Worm (Caenorhabditis elegans) whole organism, young adult: Measurements from ENCODE around the gene nlp-64.
"Not testable (repeated sequence)": the region's sequence is repeated elsewhere in the genome, so short reads cannot be mapped to it uniquely, and the experiment has no call there.

Source experiments
- B0019.2 ChIP-seq: fragments of 200-800 bp; sonication (Bioruptor generic); conservative IDR thresholded peaks from 2 replicates; pipeline ENCODE4 v1.3.6; 2022; ENCODE audit warnings: missing genetic modification reagents, missing genetic modification characterization, missing compliant biosample characterization
- B0261.1 ChIP-seq: sonication (generic microtip); optimal IDR thresholded peaks from 2 replicates; lab custom pipeline; 2016; ENCODE audit warnings: mild to moderate bottlenecking, missing genetic modification characterization, moderate library complexity, missing compliant biosample characterization
- D2030.7 ChIP-seq: fragments of 200-800 bp; sonication (Bioruptor generic); IDR thresholded peaks from 2 replicates; pipeline ENCODE4 v1.3.6; 2022; ENCODE audit warnings: missing genetic modification reagents, missing genetic modification characterization, missing compliant biosample characterization
- F10E7.11 ChIP-seq: sonication (generic microtip); optimal IDR thresholded peaks from 2 replicates; lab custom pipeline; 2017; ENCODE audit warnings: mild to moderate bottlenecking, missing genetic modification characterization, moderate library complexity, missing compliant biosample characterization
- F23B12.7 ChIP-seq: sonication (generic microtip); optimal IDR thresholded peaks from 2 replicates; lab custom pipeline; 2017; ENCODE audit warnings: missing genetic modification characterization, mild to moderate bottlenecking, missing compliant biosample characterization, antibody characterized with exemption, moderate library complexity; ENCODE audit not compliant: insufficient read depth
- F55B11.4 ChIP-seq: sonication (generic microtip); optimal IDR thresholded peaks from 2 replicates; lab custom pipeline; 2016; ENCODE audit warnings: missing compliant biosample characterization, missing genetic modification characterization, borderline replicate concordance; ENCODE audit not compliant: insufficient read depth
- Y56A3A.18 ChIP-seq: fragments of 200-800 bp; sonication (Bioruptor generic); IDR thresholded peaks from 2 replicates; pipeline ENCODE4 v1.3.6; 2022; ENCODE audit warnings: missing genetic modification reagents, missing genetic modification characterization, missing compliant biosample characterization
- ZK185.1 ChIP-seq: sonication (generic microtip); optimal IDR thresholded peaks from 2 replicates; lab custom pipeline; 2016; ENCODE audit warnings: mild to moderate bottlenecking, missing genetic modification characterization, missing compliant biosample characterization; ENCODE audit not compliant: poor library complexity, severe bottlenecking
- aptf-3 ChIP-seq: fragments of 200-800 bp; sonication (Bioruptor generic); IDR thresholded peaks from 2 replicates; pipeline ENCODE4 v1.3.6; 2022; ENCODE audit warnings: missing genetic modification characterization, missing compliant biosample characterization
- cebp-1 ChIP-seq, 2 experiments: fragments of 200-800 bp in 1 of 2; sonication (Bioruptor generic) in 1 of 2; sonication (generic microtip) in 1 of 2; IDR thresholded peaks in 1 of 2; optimal IDR thresholded peaks in 1 of 2; 2 replicates each; pipeline versions ENCODE4 v1.3.6 to Lab custom; 2017 to 2022; ENCODE audit warnings: missing compliant biosample characterization in 2 of 2, missing genetic modification characterization in 2 of 2, mild to moderate bottlenecking in 1 of 2, missing genetic modification reagents in 1 of 2, moderate library complexity in 1 of 2
- ceh-100 ChIP-seq: fragments of 200-800 bp; sonication (Bioruptor generic); IDR thresholded peaks from 2 replicates; pipeline ENCODE4 v1.3.6; 2022; ENCODE audit warnings: missing genetic modification reagents, missing genetic modification characterization, missing compliant biosample characterization
- ceh-27 ChIP-seq: fragments of 200-800 bp; sonication (Bioruptor generic); optimal IDR thresholded peaks from 2 replicates; lab custom pipeline; 2018; ENCODE audit warnings: mild to moderate bottlenecking, missing genetic modification characterization, moderate library complexity, missing compliant biosample characterization
- ceh-40 ChIP-seq: fragments of 200-800 bp; sonication (Bioruptor generic); IDR thresholded peaks from 2 replicates; pipeline ENCODE4 v1.3.6; 2022; ENCODE audit warnings: missing genetic modification characterization, missing compliant biosample characterization
- ceh-91 ChIP-seq: fragments of 200-800 bp; sonication (Bioruptor generic); IDR thresholded peaks from 2 replicates; pipeline ENCODE4 v1.3.6; 2022; ENCODE audit warnings: missing genetic modification reagents, missing genetic modification characterization, missing compliant biosample characterization
- dox-1 ChIP-seq: fragments of 200-800 bp; sonication (Bioruptor generic); IDR thresholded peaks from 2 replicates; pipeline ENCODE4 v1.3.6; 2022; ENCODE audit warnings: missing genetic modification reagents, missing genetic modification characterization, missing compliant biosample characterization
- egl-44 ChIP-seq: fragments of 200-800 bp; sonication (Bioruptor generic); IDR thresholded peaks from 2 replicates; pipeline ENCODE4 v1.3.6; 2022; ENCODE audit warnings: missing genetic modification reagents, missing genetic modification characterization, missing compliant biosample characterization
- ekl-4 ChIP-seq: fragments of 200-800 bp; sonication (Bioruptor generic); IDR thresholded peaks from 2 replicates; pipeline ENCODE4 v1.3.6; 2022; ENCODE audit warnings: missing genetic modification reagents, missing genetic modification characterization, missing compliant biosample characterization
- gei-17 ChIP-seq: fragments of 200-800 bp; sonication (Bioruptor generic); optimal IDR thresholded peaks from 2 replicates; lab custom pipeline; 2018; ENCODE audit warnings: mild to moderate bottlenecking, missing genetic modification characterization, missing compliant biosample characterization
- hmg-1.2 ChIP-seq: fragments of 200-800 bp; sonication (Bioruptor generic); IDR thresholded peaks from 2 replicates; pipeline ENCODE4 v1.3.6; 2022; ENCODE audit warnings: missing genetic modification reagents, missing genetic modification characterization, missing compliant biosample characterization
- lin-26 ChIP-seq: fragments of 200-800 bp; sonication (Bioruptor generic); IDR thresholded peaks from 2 replicates; pipeline ENCODE4 v1.3.6; 2022; ENCODE audit warnings: missing genetic modification reagents, missing genetic modification characterization, missing compliant biosample characterization
- lin-40 ChIP-seq: sonication (generic microtip); optimal IDR thresholded peaks from 2 replicates; lab custom pipeline; 2016; ENCODE audit warnings: missing genetic modification characterization, mild to moderate bottlenecking, missing compliant biosample characterization, missing genotype, missing genetic modification reagents
- madf-3 ChIP-seq: fragments of 200-800 bp; sonication (Bioruptor generic); IDR thresholded peaks from 2 replicates; pipeline ENCODE4 v1.3.6; 2022; ENCODE audit warnings: missing genetic modification reagents, missing genetic modification characterization, missing compliant biosample characterization
- madf-6 ChIP-seq: fragments of 200-800 bp; sonication (Bioruptor generic); IDR thresholded peaks from 2 replicates; pipeline ENCODE4 v1.3.6; 2022; ENCODE audit warnings: missing genetic modification reagents, missing genetic modification characterization, missing compliant biosample characterization
- mcd-1 ChIP-seq: fragments of 200-800 bp; sonication (Bioruptor generic); IDR thresholded peaks from 2 replicates; pipeline ENCODE4 v1.3.6; 2022; ENCODE audit warnings: missing genetic modification reagents, missing genetic modification characterization, missing compliant biosample characterization
- nfya-2 ChIP-seq: fragments of 200-800 bp; sonication (Bioruptor generic); IDR thresholded peaks from 2 replicates; pipeline ENCODE4 v1.3.6; 2022; ENCODE audit warnings: missing genetic modification reagents, missing genetic modification characterization, missing compliant biosample characterization
- nfyb-1 ChIP-seq: fragments of 200-800 bp; sonication (Bioruptor generic); IDR thresholded peaks from 2 replicates; pipeline ENCODE4 v1.3.6; 2022; ENCODE audit warnings: missing genetic modification reagents, missing genetic modification characterization, missing compliant biosample characterization
- nhr-120 ChIP-seq: fragments of 200-800 bp; sonication (Bioruptor generic); IDR thresholded peaks from 2 replicates; pipeline ENCODE4 v1.3.6; 2022; ENCODE audit warnings: missing genetic modification characterization, missing compliant biosample characterization
- rcor-1 ChIP-seq: fragments of 200-800 bp; sonication (Bioruptor generic); IDR thresholded peaks from 2 replicates; pipeline ENCODE4 v1.3.6; 2022; ENCODE audit warnings: missing genetic modification reagents, missing genetic modification characterization, missing compliant biosample characterization
- rec-8 ChIP-seq, 2 experiments: sonication (generic microtip); optimal IDR thresholded peaks; 2 replicates each; lab custom pipeline; 2016; ENCODE audit warnings: mild to moderate bottlenecking in 2 of 2, missing genetic modification characterization in 2 of 2, missing genetic modification reagents in 2 of 2, missing genotype in 2 of 2, missing biosample characterization in 1 of 2, missing compliant biosample characterization in 1 of 2, moderate library complexity in 1 of 2
- rpc-1 ChIP-seq, 2 experiments: fragments of 150-350 bp in 1 of 2; sonication (generic microtip) in 1 of 2; optimal IDR thresholded peaks; 2 replicates each; lab custom pipeline; 2014 to 2018; ENCODE audit warnings: missing biosample characterization in 1 of 2, missing genetic modification characterization in 1 of 2, missing genetic modification reagents in 1 of 2, missing genotype in 1 of 2
- sea-2 ChIP-seq: fragments of 200-800 bp; sonication (Bioruptor generic); IDR thresholded peaks from 2 replicates; pipeline ENCODE4 v1.3.6; 2022; ENCODE audit warnings: missing genetic modification characterization, missing compliant biosample characterization
- tbp1 ChIP-seq: fragments of 200-800 bp; sonication (Bioruptor generic); optimal IDR thresholded peaks from 2 replicates; lab custom pipeline; 2018; ENCODE audit warnings: mild to moderate bottlenecking, missing genetic modification characterization, missing compliant biosample characterization
- zfh-2 ChIP-seq: fragments of 200-800 bp; sonication (Bioruptor generic); conservative IDR thresholded peaks from 2 replicates; pipeline ENCODE4 v1.3.6; 2022; ENCODE audit warnings: missing genetic modification reagents, missing genetic modification characterization, missing compliant biosample characterization
- ztf-18 ChIP-seq: sonication (generic microtip); optimal IDR thresholded peaks from 2 replicates; lab custom pipeline; 2016; ENCODE audit warnings: missing genotype, mild to moderate bottlenecking, missing genetic modification characterization, missing compliant biosample characterization
- ztf-25 ChIP-seq: fragments of 200-800 bp; sonication (Bioruptor generic); IDR thresholded peaks from 2 replicates; pipeline ENCODE4 v1.3.6; 2022; ENCODE audit warnings: missing genetic modification reagents, missing genetic modification characterization, missing compliant biosample characterization
- ztf-6 ChIP-seq: fragments of 200-800 bp; sonication (Bioruptor generic); IDR thresholded peaks from 2 replicates; pipeline ENCODE4 v1.3.6; 2022; ENCODE audit warnings: missing genetic modification reagents, missing genetic modification characterization, missing compliant biosample characterization

nlp-64 gene

ce11 chrX:353134-353669, 42.1 kb upstream of the nlp-64 start, which contains the start of gene sor-3 (continued):
- TF ChIP-seq sea-2 (GFP tag; lab: Robert Waterston, UW) = no peak
- no peak for TF ChIP-seq nfya-2 (GFP tag; lab: Robert Waterston, UW)
- TF ChIP-seq B0261.1 = peak; percentile 96
- 0 out of 2 replicates have a peak, but pooled peaks have one; percentile 38 for TF ChIP-seq ceh-40 (GFP tag; lab: Robert Waterston, UW)
- TF ChIP-seq F10E7.11 (tag; lab: Kevin White, UChicago) = no peak
- TF ChIP-seq ceh-91 (GFP tag; lab: Robert Waterston, UW) = no peak
- peak; percentile 94 for TF ChIP-seq F23B12.7 (tag; lab: Kevin White, UChicago)
- TF ChIP-seq dox-1 (GFP tag; lab: Robert Waterston, UW) = peak; percentile 78
- no peak for TF ChIP-seq aptf-3
- TF ChIP-seq ZK185.1 (tag; lab: Kevin White, UChicago) = peak; percentile 73
- TF ChIP-seq mcd-1 (GFP tag; lab: Robert Waterston, UW) = no peak; the same call in 1 of the 2 replicates
- TF ChIP-seq F55B11.4 (tag; lab: Kevin White, UChicago) = no peak

DNA sequence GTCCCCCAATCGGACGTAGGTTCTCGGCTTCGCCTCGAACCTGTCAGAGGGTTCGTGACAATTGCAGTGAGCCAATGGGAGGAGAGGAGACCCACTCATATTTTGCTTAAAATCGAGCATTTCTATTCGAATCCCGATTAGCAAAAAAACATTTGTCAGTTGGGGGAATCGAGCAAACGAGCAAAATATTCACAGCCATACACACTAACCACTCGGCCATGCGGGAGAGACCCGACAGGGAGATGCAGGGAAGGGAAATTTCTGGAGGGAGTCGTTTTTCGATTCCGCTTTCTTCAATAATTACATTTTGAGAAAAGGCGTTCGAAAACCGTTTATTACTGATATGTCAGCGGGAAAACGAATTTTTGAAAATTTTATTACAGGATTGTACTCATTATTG, 40.3 kb upstream of the nlp-64 start:
- TF ChIP-seq aptf-3 (0 out of 2 replicates have a peak, but pooled peaks have one; percentile 9), nfyb-1 (GFP tag; lab: Robert Waterston, UW) (peak; percentile 79), nhr-120 (peak; percentile 83; the same call in 1 of the 2 replicates), madf-3 (GFP tag; lab: Robert Waterston, UW) (0 out of 2 replicates have a peak, but pooled peaks have one; percentile 39), egl-44 (GFP tag; lab: Robert Waterston, UW) (peak; percentile 54; the same call in 1 of the 2 replicates), D2030.7 (peak; percentile 33; the same call in 1 of the 2 replicates), ekl-4 (0 out of 2 replicates have a peak, but pooled peaks have one; percentile 29), zfh-2 (GFP tag; lab: Robert Waterston, UW) (0 out of 2 replicates have a peak, but pooled peaks have one; percentile 12), Y56A3A.18 (GFP tag; lab: Robert Waterston, UW) (0 out of 2 replicates have a peak, but pooled peaks have one; percentile 39), ceh-40 (GFP tag; lab: Robert Waterston, UW) (peak; percentile 59; the same call in 1 of the 2 replicates), tbp1 (peak; percentile 82), ceh-100 (GFP tag; lab: Robert Waterston, UW) (peak; percentile 38; the same call in 1 of the 2 replicates), lin-26 (GFP tag; lab: Robert Waterston, UW) (peak; percentile 90), B0261.1 (peak; percentile 55), hmg-1.2 (GFP tag; lab: Robert Waterston, UW) (peak; percentile 73), rpc-1 (tag; optimal IDR thresholded peaks at IDR 0.05; lab: Kevin White, UChicago) (peak; percentile 32), rcor-1 (GFP tag; lab: Robert Waterston, UW) (peak; percentile 28; the same call in 1 of the 2 replicates), madf-6 (peak; percentile 55; the same call in 1 of the 2 replicates), dox-1 (GFP tag; lab: Robert Waterston, UW) (peak; percentile 68), ztf-25 (GFP tag; lab: Robert Waterston, UW) (peak; percentile 84), mcd-1 (GFP tag; lab: Robert Waterston, UW) (peak; percentile 49)
- not testable (repeated sequence) for TF ChIP-seq rpc-1 (optimal IDR thresholded peaks at IDR 0.05; lab: Kevin White, UChicago)

DNA sequence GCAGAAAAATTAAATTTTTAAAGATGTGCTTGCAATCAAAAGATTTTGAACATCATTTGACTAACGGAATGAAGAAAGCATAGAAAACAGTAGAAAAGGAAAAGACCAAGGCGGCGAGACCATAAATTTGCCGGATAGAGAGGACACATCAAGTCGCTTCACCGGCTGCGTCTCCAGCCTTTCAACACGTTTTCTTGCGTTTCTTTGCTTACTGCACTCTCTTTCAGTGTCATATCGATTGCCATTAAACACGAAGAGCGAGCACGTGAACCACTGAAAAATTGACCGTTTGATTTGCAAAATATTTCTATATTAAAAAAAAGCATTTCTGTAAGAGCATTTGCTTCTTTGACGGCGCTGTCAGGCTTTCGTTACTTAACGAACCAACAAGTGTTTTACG, 37.0 kb upstream of the nlp-64 start:
- TF ChIP-seq gei-17 (GFP tag; lab: Kevin White, UChicago) (no peak), ztf-6 (GFP tag; lab: Robert Waterston, UW) (no peak), ceh-27 (GFP tag; lab: Kevin White, UChicago) (no peak), tbp1 (no peak), B0019.2 (GFP tag; lab: Robert Waterston, UW) (no peak), lin-40 (tag; lab: Kevin White, UChicago) (peak; percentile 17), ztf-18 (tag; lab: Kevin White, UChicago) (no peak), cebp-1 (GFP tag; IDR thresholded peaks at IDR 0.05; lab: Robert Waterston, UW) (no peak), cebp-1 (tag; optimal IDR thresholded peaks at IDR 0.05; lab: Kevin White, UChicago) (peak; percentile 38), rec-8 (tag; optimal IDR thresholded peaks at IDR 0.05; lab: Kevin White, UChicago) (no peak), F23B12.7 (tag; lab: Kevin White, UChicago) (no peak), hmg-1.2 (GFP tag; lab: Robert Waterston, UW) (peak; percentile 55; the same call in 1 of the 2 replicates)
